Worm (Caenorhabditis elegans): ENCODE data around the gene tars-1.
A peak's percentile ranks its signal among the peaks of the same experiment; 100 is the strongest.

tars-1 gene

DNA sequence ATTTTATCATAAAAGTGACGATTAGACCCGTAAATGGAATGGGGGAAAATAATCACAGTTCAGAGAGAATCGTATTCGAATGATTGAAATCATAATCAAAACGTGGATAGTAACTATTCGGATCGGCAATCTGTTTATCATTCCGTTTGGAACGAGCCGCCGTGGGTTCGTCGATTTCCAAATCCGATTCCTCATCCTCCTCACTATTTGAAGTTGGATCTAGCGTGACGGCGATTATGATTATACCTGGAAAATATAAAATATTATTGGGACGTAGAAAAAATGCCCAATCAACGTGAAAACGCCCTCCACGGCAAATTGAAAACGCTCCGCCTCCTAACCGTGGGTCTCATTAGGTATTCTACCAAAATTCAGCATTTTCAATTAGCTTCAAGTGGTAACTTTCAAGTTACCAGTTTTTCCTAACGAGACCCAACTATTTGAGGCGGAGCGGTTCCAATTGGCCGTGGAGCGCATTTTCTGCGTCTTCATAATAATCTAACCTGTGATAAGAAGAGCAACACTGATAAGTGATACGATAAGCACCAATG, 35.8 kb upstream of the tars-1 start (continued):
- TF ChIP-seq T26A5.8 (tag; optimal IDR thresholded peaks at IDR 0.05), result peak; percentile 26
- 0 out of 2 replicates have a peak, but pooled peaks have one; percentile 15 for TF ChIP-seq madf-3 (GFP tag; IDR thresholded peaks at IDR 0.05)

DNA sequence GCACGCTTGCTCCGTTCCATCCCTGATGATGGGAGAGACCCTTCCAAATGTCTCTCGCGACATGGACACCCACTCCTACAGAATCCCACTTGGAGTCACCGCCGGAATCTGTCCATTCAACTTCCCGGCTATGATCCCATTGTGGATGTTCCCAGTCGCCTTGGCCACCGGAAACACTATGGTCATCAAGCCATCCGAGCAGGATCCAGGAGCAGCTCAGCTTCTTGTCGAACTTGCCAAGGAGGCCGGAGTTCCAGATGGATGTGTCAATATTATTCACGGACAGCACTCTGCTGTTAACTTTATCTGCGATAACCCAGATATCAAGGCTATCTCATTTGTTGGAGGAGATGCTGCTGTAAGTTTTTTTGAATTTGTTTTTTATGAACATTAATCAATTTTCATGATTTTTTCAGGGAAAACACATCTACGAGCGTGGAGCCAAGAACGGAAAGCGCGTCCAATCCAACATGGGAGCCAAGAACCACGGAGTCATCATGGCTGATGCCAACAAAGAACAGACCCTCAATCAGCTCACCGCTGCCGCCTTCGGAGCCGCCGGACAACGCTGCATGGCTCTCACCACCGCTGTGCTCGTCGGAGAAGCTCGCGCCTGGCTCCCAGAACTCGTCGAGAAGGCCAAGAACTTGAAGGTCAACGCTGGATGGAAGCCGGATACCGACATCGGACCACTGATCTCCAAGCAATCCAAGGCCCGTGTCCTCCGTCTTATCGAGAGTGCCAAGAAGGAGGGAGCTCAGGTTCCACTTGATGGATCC, 34.5 kb upstream of the tars-1 start:
- TF ChIP-seq egrh-3 (GFP tag; IDR thresholded peaks at IDR 0.05) (peak; percentile 84; the same call in 1 of the 2 replicates), cebp-2 (GFP tag; IDR thresholded peaks at IDR 0.05) (0 out of 2 replicates have a peak, but pooled peaks have one; percentile 14), lin-26 (GFP tag; IDR thresholded peaks at IDR 0.05) (0 out of 2 replicates have a peak, but pooled peaks have one; percentile 25), F37B4.10 (GFP tag; IDR thresholded peaks at IDR 0.05) (peak; percentile 77; the same call in 1 of the 2 replicates), tlf-1 (GFP tag; optimal IDR thresholded peaks at IDR 0.05) (no peak)

DNA sequence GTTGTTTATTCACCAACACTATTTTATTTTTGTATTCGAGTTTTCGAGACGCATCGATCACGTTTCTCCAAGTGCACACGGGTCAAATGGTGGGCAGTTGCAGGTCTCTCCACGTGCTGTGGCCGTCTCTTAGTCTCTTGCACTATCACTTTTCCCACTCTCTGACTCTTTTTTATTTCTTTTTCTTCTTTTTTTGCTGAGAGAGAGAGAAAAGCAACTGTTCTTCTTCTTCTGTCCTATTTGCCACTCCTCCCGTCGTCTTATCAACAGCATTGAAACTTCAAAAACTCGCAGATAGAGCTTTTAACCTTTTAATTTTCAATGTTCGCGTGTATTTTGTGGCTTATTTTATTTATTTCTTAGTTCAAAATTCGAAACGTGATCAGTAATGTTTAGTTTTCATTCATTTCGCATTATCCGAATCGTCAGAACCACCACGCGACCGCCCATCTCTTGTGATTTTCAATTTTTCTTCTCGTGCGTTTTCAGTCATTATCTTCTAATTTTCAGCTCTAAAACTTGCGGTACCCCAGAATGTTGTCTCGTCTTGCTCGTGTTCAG, 33.2 kb upstream of the tars-1 start, which contains the start of gene alh-8:
TSS of gene alh-8 (plus strand) at position 511 of the 561 bp plus-strand sequence.
- no peak for TF ChIP-seq F49E8.2 (tag; optimal IDR thresholded peaks at IDR 0.05; ENCODE audit: insufficient read depth)
- peak; percentile 3 for TF ChIP-seq snpc-3.4 (tag; optimal IDR thresholded peaks at IDR 0.05)
- no peak for TF ChIP-seq hmg-20 (GFP tag; IDR thresholded peaks at IDR 0.05)
- TF ChIP-seq ZK185.1 (tag; optimal IDR thresholded peaks at IDR 0.05; ENCODE audit: poor library complexity, severe bottlenecking), result peak; percentile 40
- TF ChIP-seq die-1 (tag; optimal IDR thresholded peaks at IDR 0.05), result peak; percentile 42
- peak; percentile 22 for TF ChIP-seq madf-10 (tag; optimal IDR thresholded peaks at IDR 0.05)
- no peak for TF ChIP-seq dpl-1 (GFP tag; optimal IDR thresholded peaks at IDR 0.05)
- TF ChIP-seq snpc-4 (GFP tag; optimal IDR thresholded peaks at IDR 0.05), result no peak
- TF ChIP-seq snpc-4 (tag; optimal IDR thresholded peaks at IDR 0.05), result peak in 1 of 4 experiments; percentile 24
- TF ChIP-seq efl-1 (GFP tag; optimal IDR thresholded peaks at IDR 0.05), result no peak
- peak; percentile 25 for TF ChIP-seq lin-40 (tag; optimal IDR thresholded peaks at IDR 0.05)
- TF ChIP-seq K11D2.4 (GFP tag; IDR thresholded peaks at IDR 0.05), result no peak
- TF ChIP-seq nfya-2 (GFP tag; IDR thresholded peaks at IDR 0.05), result no peak
- peak; percentile 61 for TF ChIP-seq atf-7 (tag; optimal IDR thresholded peaks at IDR 0.05)
- peak; percentile 43 for TF ChIP-seq K12H6.12 (tag; optimal IDR thresholded peaks at IDR 0.05)
- peak; percentile 51 for TF ChIP-seq F10E7.11 (tag; optimal IDR thresholded peaks at IDR 0.05)
- TF ChIP-seq T07F8.4 (tag; optimal IDR thresholded peaks at IDR 0.05), result no peak
- 0 out of 2 replicates have a peak, but pooled peaks have one; percentile 25 for TF ChIP-seq dox-1 (GFP tag; IDR thresholded peaks at IDR 0.05)
- TF ChIP-seq tlf-1 (GFP tag; optimal IDR thresholded peaks at IDR 0.05), result peak; percentile 65
- TF ChIP-seq mcd-1 (GFP tag; IDR thresholded peaks at IDR 0.05), result peak; percentile 62
- peak; percentile 5 for TF ChIP-seq athp-1 (tag; optimal IDR thresholded peaks at IDR 0.05)
- TF ChIP-seq madf-6 (GFP tag; IDR thresholded peaks at IDR 0.05), result no peak; the same call in 1 of the 2 replicates
- 0 out of 2 replicates have a peak, but pooled peaks have one; percentile 20 for TF ChIP-seq attf-3 (GFP tag; conservative IDR thresholded peaks at IDR 0.05)
- peak; percentile 30 for TF ChIP-seq gei-17 (GFP tag; optimal IDR thresholded peaks at IDR 0.05)
- 0 out of 2 replicates have a peak, but pooled peaks have one; percentile 9 for TF ChIP-seq pbrm-1 (GFP tag; IDR thresholded peaks at IDR 0.05)
- peak; percentile 29 for TF ChIP-seq ztf-22 (GFP tag; optimal IDR thresholded peaks at IDR 0.05)
- TF ChIP-seq Y95B8A.8 (GFP tag; IDR thresholded peaks at IDR 0.05), result 0 out of 2 replicates have a peak, but pooled peaks have one; percentile 43
- peak; percentile 36; the same call in 1 of the 2 replicates for TF ChIP-seq rcor-1 (GFP tag; IDR thresholded peaks at IDR 0.05)
- peak; percentile 5 for TF ChIP-seq nhr-90 (tag; optimal IDR thresholded peaks at IDR 0.05)
- no peak for TF ChIP-seq ztf-25 (GFP tag; IDR thresholded peaks at IDR 0.05)
- peak; percentile 10 for TF ChIP-seq ztf-18 (tag; optimal IDR thresholded peaks at IDR 0.05)
- TF ChIP-seq aptf-3 (GFP tag; IDR thresholded peaks at IDR 0.05), result no peak
- peak; percentile 42 for TF ChIP-seq F22D6.2 (tag; optimal IDR thresholded peaks at IDR 0.05)
- TF ChIP-seq hmg-1.2 (GFP tag; IDR thresholded peaks at IDR 0.05), result peak; percentile 33; the same call in 1 of the 2 replicates
- 0 out of 2 replicates have a peak, but pooled peaks have one; percentile 30 for TF ChIP-seq lir-1 (GFP tag; conservative IDR thresholded peaks at IDR 0.05)
- TF ChIP-seq T26A5.8 (tag; optimal IDR thresholded peaks at IDR 0.05), result no peak
- 0 out of 2 replicates have a peak, but pooled peaks have one; percentile 14 for TF ChIP-seq D2030.7 (GFP tag; IDR thresholded peaks at IDR 0.05)

Measured in whole organism, young adult.